Fruit fly (Drosophila melanogaster) whole organism, embryonic: ENCODE results near the gene nompC.
A peak's percentile ranks its signal among the peaks of the same experiment; 100 is the strongest.

Experiments used
- Antp ChIP-seq: fragments of 200-800 bp; sonication (Bioruptor generic); optimal IDR thresholded peaks from 3 replicates; lab custom pipeline; 2016; ENCODE audit warnings: missing biosample characterization, missing genetic modification characterization
- Bgb ChIP-seq: fragments of 200-800 bp; sonication (Bioruptor generic); IDR thresholded peaks from 2 replicates; pipeline ENCODE4 v1.3.6; 2022; ENCODE audit warnings: missing biosample characterization, missing genetic modification characterization; ENCODE audit not compliant: partially characterized antibody
- CG10147 ChIP-seq: fragments of 200-800 bp; sonication (Bioruptor generic); optimal IDR thresholded peaks from 2 replicates; lab custom pipeline; 2019; ENCODE audit warnings: missing biosample characterization, mild to moderate bottlenecking, missing genetic modification characterization, moderate library complexity
- CG11085 ChIP-seq: fragments of 200-800 bp; sonication (Bioruptor generic); IDR thresholded peaks from 2 replicates; pipeline ENCODE4 v1.3.6; 2022; ENCODE audit warnings: missing biosample characterization, missing genetic modification characterization
- CG1233 ChIP-seq: fragments of 200-800 bp; sonication (Bioruptor generic); optimal IDR thresholded peaks from 4 replicates; lab custom pipeline; 2018; ENCODE audit warnings: missing biosample characterization, mild to moderate bottlenecking, missing genetic modification characterization
- CG13123 ChIP-seq: fragments of 200-800 bp; sonication (Bioruptor generic); optimal IDR thresholded peaks from 2 replicates; lab custom pipeline; 2016; ENCODE audit warnings: missing biosample characterization, missing genetic modification characterization
- CG13287 ChIP-seq: fragments of 200-800 bp; sonication (Bioruptor generic); IDR thresholded peaks from 2 replicates; pipeline ENCODE4 v1.3.6; 2022; ENCODE audit warnings: missing biosample characterization, missing genetic modification characterization; ENCODE audit not compliant: partially characterized antibody
- CG15073 ChIP-seq: fragments of 200-800 bp; sonication (Bioruptor generic); optimal IDR thresholded peaks from 2 replicates; lab custom pipeline; 2016; ENCODE audit warnings: missing biosample characterization, missing genetic modification characterization
- CG17829 ChIP-seq: fragments of 200-800 bp; optimal IDR thresholded peaks from 2 replicates; lab custom pipeline; 2019; ENCODE audit warnings: missing biosample characterization, mild to moderate bottlenecking, missing genetic modification characterization, moderate library complexity
- CG18262 ChIP-seq: fragments of 200-800 bp; optimal IDR thresholded peaks from 3 replicates; lab custom pipeline; 2019; ENCODE audit warnings: missing biosample characterization, mild to moderate bottlenecking, missing genetic modification characterization, moderate library complexity
- CG18599 ChIP-seq: fragments of 200-800 bp; sonication (Bioruptor generic); optimal IDR thresholded peaks from 3 replicates; lab custom pipeline; 2017; ENCODE audit warnings: missing biosample characterization, missing genetic modification characterization, mild to moderate bottlenecking, moderate library complexity, missing genetic modification reagents
- CG2889 ChIP-seq: fragments of 200-800 bp; sonication (Bioruptor generic); IDR thresholded peaks from 3 replicates; pipeline ENCODE4 v1.3.6; 2022; ENCODE audit warnings: missing biosample characterization, missing genetic modification characterization
- CG31365 ChIP-seq: fragments of 200-800 bp; sonication (Bioruptor generic); optimal IDR thresholded peaks from 2 replicates; lab custom pipeline; 2018; ENCODE audit warnings: missing biosample characterization, mild to moderate bottlenecking, missing genetic modification characterization
- CG32532 ChIP-seq: fragments of 200-800 bp; sonication (Bioruptor generic); IDR thresholded peaks from 2 replicates; pipeline ENCODE4 v1.3.6; 2022; ENCODE audit warnings: missing biosample characterization, missing genetic modification characterization
- CG42726 ChIP-seq: fragments of 200-800 bp; sonication (Bioruptor generic); IDR thresholded peaks from 2 replicates; pipeline ENCODE4 v1.3.6; 2022; ENCODE audit warnings: missing biosample characterization, missing genetic modification characterization; ENCODE audit not compliant: partially characterized antibody
- CG4328 ChIP-seq: fragments of 200-800 bp; sonication (Bioruptor generic); optimal IDR thresholded peaks from 3 replicates; lab custom pipeline; 2017; ENCODE audit warnings: missing biosample characterization, missing genetic modification reagents, missing genetic modification characterization
- CG7357 ChIP-seq: fragments of 200-800 bp; sonication (Bioruptor generic); IDR thresholded peaks from 3 replicates; pipeline ENCODE4 v1.3.6; 2022; ENCODE audit warnings: missing biosample characterization, missing genetic modification characterization
- CG7839 ChIP-seq: fragments of 200-800 bp; sonication (Bioruptor generic); optimal IDR thresholded peaks from 3 replicates; lab custom pipeline; 2018; ENCODE audit warnings: missing biosample characterization, mild to moderate bottlenecking, missing genetic modification characterization, moderate library complexity
- Deaf1 ChIP-seq: fragments of 200-800 bp; optimal IDR thresholded peaks from 3 replicates; lab custom pipeline; 2019; ENCODE audit warnings: missing biosample characterization, mild to moderate bottlenecking, missing genetic modification characterization, moderate library complexity
- Doc3 ChIP-seq: fragments of 200-800 bp; sonication (Bioruptor generic); IDR thresholded peaks from 3 replicates; pipeline ENCODE4 v1.3.6; 2022; ENCODE audit warnings: missing biosample characterization, missing genetic modification characterization; ENCODE audit not compliant: partially characterized antibody
- Elba2 ChIP-seq: fragments of 200-800 bp; sonication (Bioruptor generic); optimal IDR thresholded peaks from 3 replicates; lab custom pipeline; 2016; ENCODE audit warnings: missing biosample characterization, missing genetic modification characterization
- Gug ChIP-seq: fragments of 200-800 bp; sonication (Bioruptor generic); IDR thresholded peaks from 4 replicates; pipeline ENCODE4 v1.3.6; 2022; ENCODE audit warnings: missing biosample characterization, missing genetic modification characterization
- Mad ChIP-seq: fragments of 200-800 bp; sonication (Bioruptor generic); optimal IDR thresholded peaks from 2 replicates; lab custom pipeline; 2016; ENCODE audit warnings: missing biosample characterization, missing genetic modification characterization
- Nf-YA ChIP-seq: fragments of 200-800 bp; sonication (Bioruptor generic); IDR thresholded peaks from 2 replicates; pipeline ENCODE4 v1.3.6; 2022; ENCODE audit warnings: missing biosample characterization, missing genetic modification characterization
- Nf-YB ChIP-seq: fragments of 200-800 bp; sonication (Bioruptor generic); optimal IDR thresholded peaks from 3 replicates; lab custom pipeline; 2019; ENCODE audit warnings: missing biosample characterization, mild to moderate bottlenecking, missing genetic modification characterization, moderate library complexity
- Oaz ChIP-seq: fragments of 200-800 bp; sonication (Bioruptor generic); IDR thresholded peaks from 2 replicates; pipeline ENCODE4 v1.3.6; 2022; ENCODE audit warnings: missing biosample characterization, missing genetic modification characterization
- Optix ChIP-seq: fragments of 200-800 bp; sonication (Bioruptor generic); IDR thresholded peaks from 3 replicates; pipeline ENCODE4 v1.3.6; 2022; ENCODE audit warnings: missing biosample characterization, missing genetic modification characterization
- ara ChIP-seq: fragments of 200-800 bp; sonication (Bioruptor generic); IDR thresholded peaks from 2 replicates; pipeline ENCODE4 v1.3.6; 2022; ENCODE audit warnings: missing biosample characterization, missing genetic modification characterization
- cg ChIP-seq: fragments of 200-800 bp; sonication (Bioruptor generic); optimal IDR thresholded peaks from 3 replicates; lab custom pipeline; 2019; ENCODE audit warnings: missing biosample characterization, mild to moderate bottlenecking, missing genetic modification characterization, moderate library complexity
- chn ChIP-seq: fragments of 200-800 bp; sonication (Bioruptor generic); optimal IDR thresholded peaks from 2 replicates; lab custom pipeline; 2016; ENCODE audit warnings: missing biosample characterization, missing genetic modification characterization
- corto ChIP-seq: fragments of 200-800 bp; sonication (Bioruptor generic); optimal IDR thresholded peaks from 2 replicates; lab custom pipeline; 2016; ENCODE audit warnings: missing biosample characterization, mild to moderate bottlenecking, missing genetic modification characterization, moderate library complexity
- cwo ChIP-seq: fragments of 200-800 bp; sonication (Bioruptor generic); optimal IDR thresholded peaks from 3 replicates; lab custom pipeline; 2017; ENCODE audit warnings: missing biosample characterization, missing genetic modification characterization, mild to moderate bottlenecking, moderate library complexity, missing genetic modification reagents
- danr ChIP-seq: fragments of 200-800 bp; sonication (Bioruptor generic); IDR thresholded peaks from 2 replicates; pipeline ENCODE4 v1.3.6; 2022; ENCODE audit warnings: missing biosample characterization, missing genetic modification characterization
- gsb-n ChIP-seq: fragments of 200-800 bp; sonication (Bioruptor generic); optimal IDR thresholded peaks from 3 replicates; lab custom pipeline; 2018; ENCODE audit warnings: missing biosample characterization, mild to moderate bottlenecking, missing genetic modification characterization
- hbn ChIP-seq: fragments of 200-800 bp; sonication (Bioruptor generic); IDR thresholded peaks from 2 replicates; pipeline ENCODE4 v1.3.6; 2022; ENCODE audit warnings: missing biosample characterization, missing genetic modification characterization; ENCODE audit not compliant: partially characterized antibody
- her ChIP-seq: fragments of 200-800 bp; sonication (Bioruptor generic); optimal IDR thresholded peaks from 2 replicates; lab custom pipeline; 2016; ENCODE audit warnings: missing biosample characterization, missing genetic modification characterization
- hth ChIP-seq: fragments of >200 bp; optimal IDR thresholded peaks from 2 replicates; lab custom pipeline; 2017; ENCODE audit warnings: inconsistent platforms
- lov ChIP-seq, 2 experiments: fragments of 200-800 bp in 1 of 2; fragments of >200 bp in 1 of 2; sonication (Bioruptor generic) in 1 of 2; IDR thresholded peaks in 1 of 2; optimal IDR thresholded peaks in 1 of 2; 2 replicates in 1 of 2; 3 replicates in 1 of 2; pipeline versions ENCODE4 v1.3.6 to Lab custom; 2017 to 2022; ENCODE audit warnings: missing biosample characterization in 1 of 2, missing genetic modification characterization in 1 of 2
- nau ChIP-seq: fragments of 200-800 bp; sonication (Bioruptor generic); optimal IDR thresholded peaks from 3 replicates; lab custom pipeline; 2017; ENCODE audit warnings: missing biosample characterization, mild to moderate bottlenecking, missing genetic modification characterization, missing genetic modification reagents
- org-1 ChIP-seq: fragments of 200-800 bp; sonication (Bioruptor generic); optimal IDR thresholded peaks from 2 replicates; lab custom pipeline; 2017; ENCODE audit warnings: missing biosample characterization, missing genetic modification characterization
- ro ChIP-seq: fragments of 200-800 bp; sonication (Bioruptor generic); IDR thresholded peaks from 2 replicates; pipeline ENCODE4 v1.3.6; 2022; ENCODE audit warnings: missing biosample characterization, missing genetic modification characterization
- shn ChIP-seq: fragments of 200-800 bp; sonication (Bioruptor generic); optimal IDR thresholded peaks from 3 replicates; lab custom pipeline; 2016; ENCODE audit warnings: missing biosample characterization, missing genetic modification characterization
- ssp ChIP-seq: fragments of 200-800 bp; sonication (Bioruptor generic); IDR thresholded peaks from 2 replicates; pipeline ENCODE4 v1.3.6; 2022; ENCODE audit warnings: missing biosample characterization, missing genetic modification characterization
- stwl ChIP-seq: fragments of 200-800 bp; sonication (Bioruptor generic); optimal IDR thresholded peaks from 3 replicates; lab custom pipeline; 2018; ENCODE audit warnings: missing biosample characterization, mild to moderate bottlenecking, missing genetic modification characterization, moderate library complexity
- tio ChIP-seq: fragments of 200-800 bp; sonication (Bioruptor generic); optimal IDR thresholded peaks from 2 replicates; lab custom pipeline; 2017; ENCODE audit warnings: missing biosample characterization, missing genetic modification characterization, inconsistent platforms
- trem ChIP-seq: fragments of 200-800 bp; optimal IDR thresholded peaks from 3 replicates; lab custom pipeline; 2019; ENCODE audit warnings: missing biosample characterization, mild to moderate bottlenecking, missing genetic modification characterization, moderate library complexity
- vnd ChIP-seq: fragments of 200-800 bp; sonication (Bioruptor generic); IDR thresholded peaks from 3 replicates; pipeline ENCODE4 v1.3.6; 2022; ENCODE audit warnings: missing biosample characterization, missing genetic modification characterization; ENCODE audit not compliant: partially characterized antibody
- zfh1 ChIP-seq: fragments of 200-800 bp; sonication (Bioruptor generic); IDR thresholded peaks from 3 replicates; pipeline ENCODE4 v1.3.6; 2022; ENCODE audit warnings: missing biosample characterization, missing genetic modification characterization
- zfh2 ChIP-seq: fragments of 200-800 bp; sonication (Bioruptor generic); optimal IDR thresholded peaks from 2 replicates; lab custom pipeline; 2016; ENCODE audit warnings: missing biosample characterization, missing genetic modification characterization

The nompC gene

DNA sequence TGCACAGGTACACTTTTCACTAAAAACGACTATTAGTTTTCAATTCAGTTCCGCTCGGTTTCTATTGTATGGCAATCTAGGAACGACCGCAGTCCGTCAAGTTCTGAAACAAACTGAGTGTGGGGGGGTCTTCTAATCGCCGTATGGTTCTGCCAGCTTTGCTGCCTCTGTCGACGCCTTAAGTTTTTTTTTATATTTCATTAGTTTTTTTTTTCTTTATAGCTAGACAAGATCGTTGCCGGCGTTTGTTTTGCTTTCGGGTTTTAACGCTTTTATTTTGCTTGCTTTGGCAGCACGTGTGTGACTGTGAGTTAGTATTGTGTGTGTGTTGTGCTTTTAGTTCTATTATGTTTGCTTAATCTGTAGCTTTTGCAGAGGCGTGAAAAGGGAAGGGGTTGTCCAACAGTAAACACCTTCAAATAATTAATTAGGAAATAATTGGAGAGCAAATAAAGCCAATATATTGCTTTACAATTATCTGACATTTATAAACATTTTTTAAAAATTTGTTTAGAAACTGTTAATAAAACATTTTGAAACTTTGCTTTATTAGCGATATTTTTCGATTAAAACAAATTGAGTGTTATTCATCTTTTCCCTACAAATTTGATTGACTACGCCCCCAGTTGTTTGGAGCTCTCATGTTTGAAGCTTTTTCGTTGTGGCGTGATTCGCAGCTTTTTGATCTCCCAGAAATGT lies 3.7 kb upstream of the nompC start, which contains the start of gene Acsf2:
TSS of gene Acsf2 (minus strand) at position 116 of the 699 bp plus-strand sequence.
- TF ChIP-seq chn (GFP tag; lab: Kevin White, UChicago) = peak; percentile 85
- TF ChIP-seq corto (GFP tag; lab: Kevin White, UChicago) = peak; percentile 16
- TF ChIP-seq ara (GFP tag; lab: Robert Waterston, UW) = peak; percentile 68
- TF ChIP-seq Nf-YB (GFP tag; lab: Kevin White, UChicago) = peak; percentile 83
- TF ChIP-seq danr (GFP tag; lab: Robert Waterston, UW) = peak; percentile 92
- no peak for TF ChIP-seq hbn
- TF ChIP-seq cg (GFP tag; lab: Kevin White, UChicago) = peak; percentile 34
- no peak for TF ChIP-seq hth
- TF ChIP-seq Nf-YA (GFP tag; lab: Robert Waterston, UW) = peak; percentile 68; the same call in 1 of the 2 replicates
- peak; percentile 95 for TF ChIP-seq CG1233
- peak; percentile 73 for TF ChIP-seq CG31365 (tag; lab: Kevin White, UChicago)
- no peak for TF ChIP-seq Bgb (GFP tag; lab: Robert Waterston, UW)
- peak; percentile 95 for TF ChIP-seq org-1 (GFP tag; lab: Kevin White, UChicago)
- no peak for TF ChIP-seq Elba2 (GFP tag; lab: Kevin White, UChicago)
- peak; percentile 96 for TF ChIP-seq CG11085 (GFP tag; lab: Robert Waterston, UW)
- TF ChIP-seq Deaf1 (tag; lab: Kevin White, UChicago) = peak; percentile 87
- peak; percentile 86 for TF ChIP-seq ssp (GFP tag; lab: Robert Waterston, UW)
- TF ChIP-seq zfh2 (GFP tag; lab: Kevin White, UChicago) = peak; percentile 99
- peak; percentile 91 for TF ChIP-seq Oaz (GFP tag; lab: Robert Waterston, UW)
- no peak for TF ChIP-seq lov (optimal IDR thresholded peaks at IDR 0.05; lab: Kevin White, UChicago)
- TF ChIP-seq lov (GFP tag; IDR thresholded peaks at IDR 0.05; lab: Robert Waterston, UW) = no peak
- peak; percentile 94 for TF ChIP-seq Gug (GFP tag; lab: Robert Waterston, UW)
- TF ChIP-seq vnd (GFP tag; lab: Robert Waterston, UW) = no peak
- TF ChIP-seq CG13287 (GFP tag; lab: Robert Waterston, UW) = no peak; the same call in 1 of the 2 replicates
- TF ChIP-seq CG18599 (GFP tag; lab: Kevin White, UChicago) = peak; percentile 99
- peak; percentile 98 for TF ChIP-seq CG7839
- peak; percentile 94 for TF ChIP-seq shn (GFP tag; lab: Kevin White, UChicago)
- TF ChIP-seq CG42726 (GFP tag; lab: Robert Waterston, UW) = no peak
- peak; percentile 21 for TF ChIP-seq trem
- peak; percentile 90 for TF ChIP-seq Antp (GFP tag; lab: Kevin White, UChicago)
- peak; percentile 92 for TF ChIP-seq her (GFP tag; lab: Kevin White, UChicago)
- no peak for TF ChIP-seq gsb-n (tag; lab: Kevin White, UChicago)
- peak; percentile 94 for TF ChIP-seq nau (GFP tag; lab: Kevin White, UChicago)
- peak; percentile 75 for TF ChIP-seq Mad
- peak; percentile 89 for TF ChIP-seq CG17829 (tag; lab: Kevin White, UChicago)
- no peak for TF ChIP-seq stwl (tag; lab: Kevin White, UChicago)
- peak; percentile 80 for TF ChIP-seq ro (GFP tag; lab: Robert Waterston, UW)
- peak; percentile 81; the same call in 2 of the 3 replicates for TF ChIP-seq zfh1
- TF ChIP-seq CG4328 (GFP tag; lab: Kevin White, UChicago) = peak; percentile 91
- TF ChIP-seq Doc3 (GFP tag; lab: Robert Waterston, UW) = no peak
- TF ChIP-seq CG10147 (GFP tag; lab: Kevin White, UChicago) = peak; percentile 99
- peak; percentile 85 for TF ChIP-seq CG18262
- TF ChIP-seq cwo (GFP tag; lab: Kevin White, UChicago) = peak; percentile 99
- peak; percentile 75 for TF ChIP-seq CG13123 (GFP tag; lab: Kevin White, UChicago)
- peak; percentile 90 for TF ChIP-seq CG2889 (GFP tag; lab: Robert Waterston, UW)
- peak; percentile 93 for TF ChIP-seq CG7357
- TF ChIP-seq CG15073 (GFP tag; lab: Kevin White, UChicago) = peak; percentile 27
- TF ChIP-seq Optix (GFP tag; lab: Robert Waterston, UW) = peak; percentile 46; the same call in 1 of the 3 replicates
- peak; percentile 94 for TF ChIP-seq tio (GFP tag; lab: Kevin White, UChicago)
- peak; percentile 99 for TF ChIP-seq CG32532 (GFP tag; lab: Robert Waterston, UW)
